Fruit fly (Drosophila melanogaster) whole organism, embryonic: ENCODE data around the gene PGRP-LA.
A peak's percentile ranks its signal among the peaks of the same experiment; 100 is the strongest.

Experiments used
- Ada2b ChIP-seq: fragments of 200-800 bp; sonication (Bioruptor generic); IDR thresholded peaks from 2 replicates; pipeline ENCODE4 v1.3.6; 2022; ENCODE audit warnings: missing biosample characterization, missing genetic modification characterization
- Antp ChIP-seq: fragments of 200-800 bp; sonication (Bioruptor generic); optimal IDR thresholded peaks from 3 replicates; lab custom pipeline; 2016; ENCODE audit warnings: missing biosample characterization, missing genetic modification characterization
- CG10543 ChIP-seq: fragments of 200-800 bp; sonication (Bioruptor generic); optimal IDR thresholded peaks from 3 replicates; lab custom pipeline; 2017; ENCODE audit warnings: missing biosample characterization, mild to moderate bottlenecking, missing genetic modification characterization, moderate library complexity
- CG11456 ChIP-seq: fragments of 200-800 bp; sonication (Bioruptor generic); IDR thresholded peaks from 3 replicates; pipeline ENCODE4 v1.3.6; 2022; ENCODE audit warnings: missing biosample characterization, missing genetic modification characterization
- CG11560 ChIP-seq: fragments of 200-800 bp; sonication (Bioruptor generic); IDR thresholded peaks from 3 replicates; pipeline ENCODE4 v1.3.6; 2022; ENCODE audit warnings: missing biosample characterization, missing genetic modification characterization
- CG12769 ChIP-seq: fragments of 200-800 bp; sonication (Bioruptor generic); optimal IDR thresholded peaks from 2 replicates; lab custom pipeline; 2019; ENCODE audit warnings: missing biosample characterization, mild to moderate bottlenecking, missing genetic modification characterization, moderate library complexity
- CG13296 ChIP-seq: fragments of 200-800 bp; sonication (Bioruptor generic); optimal IDR thresholded peaks from 3 replicates; lab custom pipeline; 2018; ENCODE audit warnings: missing biosample characterization, mild to moderate bottlenecking, missing genetic modification characterization
- CG1603 ChIP-seq: fragments of 200-800 bp; sonication (Bioruptor generic); optimal IDR thresholded peaks from 2 replicates; lab custom pipeline; 2019; ENCODE audit warnings: missing biosample characterization, mild to moderate bottlenecking, missing genetic modification characterization, moderate library complexity
- CG16863 ChIP-seq: fragments of 200-800 bp; sonication (Bioruptor generic); optimal IDR thresholded peaks from 3 replicates; lab custom pipeline; 2016; ENCODE audit warnings: missing biosample characterization, missing genetic modification characterization
- CG17328 ChIP-seq: fragments of 200-800 bp; sonication (Bioruptor generic); IDR thresholded peaks from 2 replicates; pipeline ENCODE4 v1.3.6; 2022; ENCODE audit warnings: missing biosample characterization, missing genetic modification characterization
- CG18619 ChIP-seq: fragments of 200-800 bp; sonication (Bioruptor generic); optimal IDR thresholded peaks from 3 replicates; lab custom pipeline; 2017; ENCODE audit warnings: missing biosample characterization, mild to moderate bottlenecking, missing genetic modification characterization
- CG2678 ChIP-seq: fragments of 200-800 bp; sonication (Bioruptor generic); optimal IDR thresholded peaks from 3 replicates; lab custom pipeline; 2019; ENCODE audit warnings: missing biosample characterization, mild to moderate bottlenecking, missing genetic modification characterization, moderate library complexity
- CG30431 ChIP-seq: fragments of 200-800 bp; sonication (Bioruptor generic); optimal IDR thresholded peaks from 2 replicates; lab custom pipeline; 2017; ENCODE audit warnings: missing biosample characterization, missing genetic modification characterization
- CG3065 ChIP-seq: fragments of 200-800 bp; sonication (Bioruptor generic); optimal IDR thresholded peaks from 2 replicates; lab custom pipeline; 2016; ENCODE audit warnings: missing biosample characterization, missing genetic modification characterization
- CG34376 ChIP-seq: fragments of 200-800 bp; sonication (Bioruptor generic); optimal IDR thresholded peaks from 2 replicates; lab custom pipeline; 2018; ENCODE audit warnings: missing biosample characterization, mild to moderate bottlenecking, missing genetic modification characterization
- CG6854 ChIP-seq: fragments of 200-800 bp; sonication (Bioruptor generic); optimal IDR thresholded peaks from 3 replicates; lab custom pipeline; 2017; ENCODE audit warnings: missing biosample characterization, mild to moderate bottlenecking, missing genetic modification characterization
- CG7963 ChIP-seq: fragments of 200-800 bp; sonication (Bioruptor generic); IDR thresholded peaks from 3 replicates; pipeline ENCODE4 v1.3.6; 2022; ENCODE audit warnings: missing biosample characterization, missing genetic modification characterization; ENCODE audit not compliant: partially characterized antibody
- CG8359 ChIP-seq: fragments of 200-800 bp; sonication (Bioruptor generic); optimal IDR thresholded peaks from 2 replicates; lab custom pipeline; 2017; ENCODE audit warnings: missing biosample characterization, mild to moderate bottlenecking, missing genetic modification characterization, borderline replicate concordance
- CG8388 ChIP-seq: fragments of 200-800 bp; sonication (Bioruptor generic); optimal IDR thresholded peaks from 2 replicates; lab custom pipeline; 2019; ENCODE audit warnings: missing biosample characterization, mild to moderate bottlenecking, missing genetic modification characterization, moderate library complexity
- CG9797 ChIP-seq: fragments of 200-800 bp; sonication (Bioruptor generic); optimal IDR thresholded peaks from 3 replicates; lab custom pipeline; 2018; ENCODE audit warnings: missing biosample characterization, mild to moderate bottlenecking, missing genetic modification characterization
- CG9817 ChIP-seq: fragments of 200-800 bp; sonication (Bioruptor generic); optimal IDR thresholded peaks from 2 replicates; lab custom pipeline; 2018; ENCODE audit warnings: missing biosample characterization, mild to moderate bottlenecking, missing genetic modification characterization, moderate library complexity
- CG9932 ChIP-seq: fragments of 200-800 bp; sonication (Bioruptor generic); IDR thresholded peaks from 2 replicates; pipeline ENCODE4 v1.3.6; 2022; ENCODE audit warnings: missing biosample characterization, missing genetic modification characterization
- Dref ChIP-seq: fragments of 200-800 bp; sonication (Bioruptor generic); IDR thresholded peaks from 2 replicates; pipeline ENCODE4 v1.3.6; 2022; ENCODE audit warnings: missing biosample characterization, missing genetic modification characterization
- Ets65A ChIP-seq: fragments of 200-800 bp; sonication (Bioruptor generic); peaks from one replicate; lab custom pipeline; 2016; ENCODE audit warnings: missing biosample characterization, missing genetic modification characterization
- Fer1 ChIP-seq: fragments of 200-800 bp; sonication (Bioruptor generic); optimal IDR thresholded peaks from 2 replicates; lab custom pipeline; 2017; ENCODE audit warnings: missing biosample characterization, mild to moderate bottlenecking, missing genetic modification characterization
- Pdp1 ChIP-seq, 2 experiments: fragments of 200-800 bp; sonication (Bioruptor generic); optimal IDR thresholded peaks; 3 replicates each; lab custom pipeline; 2016; ENCODE audit warnings: missing biosample characterization in 2 of 2, missing genetic modification characterization in 2 of 2, mild to moderate bottlenecking in 1 of 2, moderate library complexity in 1 of 2
- Ptx1 ChIP-seq: fragments of 200-800 bp; sonication (Bioruptor generic); IDR thresholded peaks from 2 replicates; pipeline ENCODE4 v1.3.6; 2022; ENCODE audit warnings: missing biosample characterization, missing genetic modification characterization
- Rfx ChIP-seq: fragments of 200-800 bp; sonication (Bioruptor generic); IDR thresholded peaks from 2 replicates; pipeline ENCODE4 v1.3.6; 2022; ENCODE audit warnings: missing biosample characterization, missing genetic modification characterization
- TFAM ChIP-seq: fragments of 200-800 bp; sonication (Bioruptor generic); optimal IDR thresholded peaks from 2 replicates; lab custom pipeline; 2017; ENCODE audit warnings: missing biosample characterization, missing genetic modification characterization, inconsistent platforms
- Tbp ChIP-seq: fragments of >200 bp; optimal IDR thresholded peaks from 2 replicates; lab custom pipeline; 2018; ENCODE audit warnings: missing biosample characterization, missing genetic modification characterization
- Xrp1 ChIP-seq: fragments of 200-800 bp; sonication (Bioruptor generic); IDR thresholded peaks from 2 replicates; pipeline ENCODE4 v1.3.6; 2022; ENCODE audit warnings: missing biosample characterization, missing genetic modification characterization
- ab ChIP-seq: fragments of 200-800 bp; sonication (Bioruptor generic); optimal IDR thresholded peaks from 2 replicates; lab custom pipeline; 2016; ENCODE audit warnings: missing biosample characterization, missing genetic modification characterization
- az2 ChIP-seq: fragments of 200-800 bp; sonication (Bioruptor generic); optimal IDR thresholded peaks from 3 replicates; lab custom pipeline; 2016; ENCODE audit warnings: missing biosample characterization, missing genetic modification characterization
- bab2 ChIP-seq: fragments of 200-800 bp; sonication (Bioruptor generic); optimal IDR thresholded peaks from 2 replicates; lab custom pipeline; 2016; ENCODE audit warnings: missing biosample characterization, missing genetic modification characterization
- bcd ChIP-seq: fragments of 200-800 bp; sonication (Bioruptor generic); optimal IDR thresholded peaks from 2 replicates; lab custom pipeline; 2017; ENCODE audit warnings: missing biosample characterization, mild to moderate bottlenecking, missing genetic modification characterization
- cas ChIP-seq: fragments of 200-800 bp; sonication (Bioruptor generic); IDR thresholded peaks from 2 replicates; pipeline ENCODE4 v1.3.6; 2022; ENCODE audit warnings: missing biosample characterization, missing genetic modification characterization
- disco-r ChIP-seq: fragments of 200-800 bp; sonication (Bioruptor generic); optimal IDR thresholded peaks from 2 replicates; lab custom pipeline; 2016; ENCODE audit warnings: missing biosample characterization, missing genetic modification characterization
- dpn ChIP-seq, 2 experiments: fragments of 200-800 bp; sonication (Bioruptor generic); optimal IDR thresholded peaks; 3 replicates each; lab custom pipeline; 2016; ENCODE audit warnings: missing biosample characterization in 2 of 2, missing genetic modification characterization in 2 of 2
- esg ChIP-seq: fragments of 200-800 bp; sonication (Bioruptor generic); conservative IDR thresholded peaks from 2 replicates; pipeline ENCODE4 v1.3.6; 2022; ENCODE audit warnings: missing biosample characterization, missing genetic modification characterization
- exex ChIP-seq: fragments of 200-800 bp; sonication (Bioruptor generic); optimal IDR thresholded peaks from 4 replicates; lab custom pipeline; 2018; ENCODE audit warnings: missing biosample characterization, mild to moderate bottlenecking, missing genetic modification characterization, moderate library complexity
- fru ChIP-seq: fragments of >200 bp; optimal IDR thresholded peaks from 2 replicates; lab custom pipeline; 2017
- gfzf ChIP-seq: fragments of 200-800 bp; sonication (Bioruptor generic); optimal IDR thresholded peaks from 2 replicates; lab custom pipeline; 2016; ENCODE audit warnings: missing biosample characterization, mild to moderate bottlenecking, missing genetic modification characterization, moderate library complexity
- ind ChIP-seq: fragments of 200-800 bp; sonication (Bioruptor generic); optimal IDR thresholded peaks from 3 replicates; lab custom pipeline; 2016; ENCODE audit warnings: missing biosample characterization, missing genetic modification characterization
- kah ChIP-seq: fragments of 200-800 bp; sonication (Bioruptor generic); optimal IDR thresholded peaks from 2 replicates; lab custom pipeline; 2018; ENCODE audit warnings: missing biosample characterization, mild to moderate bottlenecking, missing genetic modification characterization
- lilli ChIP-seq: fragments of 200-800 bp; sonication (Bioruptor generic); optimal IDR thresholded peaks from 3 replicates; lab custom pipeline; 2016; ENCODE audit warnings: missing biosample characterization, missing genetic modification characterization
- pfk ChIP-seq: fragments of 200-800 bp; sonication (Bioruptor generic); optimal IDR thresholded peaks from 2 replicates; lab custom pipeline; 2018; ENCODE audit warnings: missing biosample characterization, mild to moderate bottlenecking, missing genetic modification characterization, moderate library complexity
- phol ChIP-seq: fragments of 200-800 bp; sonication (Bioruptor generic); optimal IDR thresholded peaks from 3 replicates; lab custom pipeline; 2018; ENCODE audit warnings: missing biosample characterization, mild to moderate bottlenecking, missing genetic modification characterization, moderate library complexity
- sens-2 ChIP-seq: fragments of 200-800 bp; sonication (Bioruptor generic); IDR thresholded peaks from 2 replicates; pipeline ENCODE4 v1.3.6; 2022; ENCODE audit warnings: missing biosample characterization, missing genetic modification characterization
- sqz ChIP-seq: fragments of 200-800 bp; sonication (Bioruptor generic); optimal IDR thresholded peaks from 3 replicates; lab custom pipeline; 2018; ENCODE audit warnings: missing biosample characterization, mild to moderate bottlenecking, missing genetic modification characterization
- trem ChIP-seq: fragments of 200-800 bp; optimal IDR thresholded peaks from 3 replicates; lab custom pipeline; 2019; ENCODE audit warnings: missing biosample characterization, mild to moderate bottlenecking, missing genetic modification characterization, moderate library complexity
- wek ChIP-seq: fragments of 200-800 bp; sonication (Bioruptor generic); optimal IDR thresholded peaks from 3 replicates; lab custom pipeline; 2018; ENCODE audit warnings: missing biosample characterization, mild to moderate bottlenecking, missing genetic modification characterization, moderate library complexity

The PGRP-LA gene

DNA sequence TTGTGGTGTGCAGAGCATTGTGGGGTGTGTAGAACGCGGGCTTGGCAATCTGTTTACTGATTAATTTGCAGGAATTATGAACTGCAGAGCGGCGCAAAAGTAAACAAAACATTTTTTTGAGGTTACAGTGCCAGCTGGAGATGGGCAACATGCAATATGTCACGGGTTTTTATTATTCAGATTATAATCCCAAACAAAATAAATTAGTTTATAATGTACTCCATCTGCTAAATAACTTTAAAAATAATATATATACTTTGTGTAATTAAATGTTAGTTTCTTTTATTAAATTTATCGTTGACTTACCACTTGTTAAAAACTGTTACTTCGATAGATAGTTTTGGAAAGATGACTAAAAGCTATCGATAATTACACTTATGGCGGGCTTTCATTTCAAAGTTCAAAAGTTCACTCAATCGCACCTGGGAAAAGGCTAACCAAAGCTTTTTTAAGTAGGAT, 36.8 kb downstream of the PGRP-LA start, which contains the start of gene Fdx1 (continued):
- TF ChIP-seq CG17328 (GFP tag; lab: Robert Waterston, UW) (peak; percentile 68), trem (tag; lab: Kevin White, UChicago) (peak; percentile 34), phol (tag; lab: Kevin White, UChicago) (peak; percentile 36), CG16863 (GFP tag; lab: Kevin White, UChicago) (no peak), CG8359 (GFP tag; lab: Kevin White, UChicago) (no peak), CG13296 (GFP tag; lab: Kevin White, UChicago) (peak; percentile 48), sens-2 (GFP tag; lab: Robert Waterston, UW) (no peak), CG6854 (GFP tag; lab: Kevin White, UChicago) (no peak), cas (no peak), CG12769 (tag; lab: Kevin White, UChicago) (no peak), CG9797 (GFP tag; lab: Kevin White, UChicago) (no peak), disco-r (GFP tag; lab: Kevin White, UChicago) (no peak), pfk (GFP tag; lab: Kevin White, UChicago) (no peak), Ptx1 (peak; percentile 60), CG1603 (tag; lab: Kevin White, UChicago) (no peak), Antp (no peak), ab (no peak), bcd (GFP tag; lab: Kevin White, UChicago) (no peak), CG30431 (no peak), Fer1 (peak; percentile 38), wek (no peak), CG7963 (GFP tag; lab: Robert Waterston, UW) (no peak), fru (no peak), CG9817 (tag; lab: Kevin White, UChicago) (peak; percentile 25), TFAM (GFP tag; lab: Kevin White, UChicago) (no peak), gfzf (no peak), CG10543 (peak; percentile 40), bab2 (GFP tag; lab: Kevin White, UChicago) (no peak), CG11560 (tag; lab: Robert Waterston, UW) (no peak), Xrp1 (peak; percentile 59; the same call in 1 of the 2 replicates), az2 (peak; percentile 35), Pdp1 (GFP tag; optimal IDR thresholded peaks at IDR 0.05; lab: Kevin White, UChicago) (peak in 1 of 2 experiments; percentile 59), CG9932 (GFP tag; lab: Robert Waterston, UW) (peak; percentile 71), CG11456 (GFP tag; lab: Robert Waterston, UW) (0 out of 3 replicates have a peak, but pooled peaks have one; percentile 27), Tbp (no peak), kah (GFP tag; lab: Kevin White, UChicago) (no peak), CG34376 (GFP tag; lab: Kevin White, UChicago) (peak; percentile 10), CG8388 (GFP tag; lab: Kevin White, UChicago) (peak; percentile 40), sqz (GFP tag; lab: Kevin White, UChicago) (peak; percentile 80), dpn (GFP tag; optimal IDR thresholded peaks at IDR 0.05; lab: Kevin White, UChicago) (peak in 1 of 2 experiments; percentile 59), Dref (GFP tag; lab: Robert Waterston, UW) (peak; percentile 66), Rfx (GFP tag; lab: Robert Waterston, UW) (peak; percentile 67), Ada2b (GFP tag; lab: Robert Waterston, UW) (peak; percentile 56), CG2678 (no peak), exex (peak; percentile 32), Ets65A (GFP tag; lab: Kevin White, UChicago) (no peak), ind (GFP tag; lab: Kevin White, UChicago) (peak; percentile 47), CG18619 (GFP tag; lab: Kevin White, UChicago) (no peak), esg (GFP tag; lab: Robert Waterston, UW) (peak; percentile 21; the same call in 1 of the 2 replicates), lilli (GFP tag; lab: Kevin White, UChicago) (peak; percentile 48), CG3065 (GFP tag; lab: Kevin White, UChicago) (no peak)
